Worm (Caenorhabditis elegans): ENCODE measurements around the gene F57B1.9.

ce11 chrV:13200609-13201008 is 2.9 kb upstream of the F57B1.9 start:
- TF ChIP-seq him-1 (tag; optimal IDR thresholded peaks at IDR 0.05): no peak
- no peak for TF ChIP-seq W03F9.2 (tag; optimal IDR thresholded peaks at IDR 0.05)
- TF ChIP-seq dao-5 (tag; optimal IDR thresholded peaks at IDR 0.05): no peak
